Fruit fly (Drosophila melanogaster) whole organism, embryonic: Measurements from ENCODE around the gene Rad23.

Source experiments
- Atf3 ChIP-seq: fragments of 200-800 bp; sonication (Bioruptor generic); optimal IDR thresholded peaks from 3 replicates; lab custom pipeline; 2016; ENCODE audit warnings: missing biosample characterization, missing genetic modification characterization
- C15 ChIP-seq: fragments of 200-800 bp; sonication (Bioruptor generic); IDR thresholded peaks from 3 replicates; pipeline ENCODE4 v1.3.6; 2022; ENCODE audit warnings: missing biosample characterization, missing genetic modification characterization
- CG10147 ChIP-seq: fragments of 200-800 bp; sonication (Bioruptor generic); optimal IDR thresholded peaks from 2 replicates; lab custom pipeline; 2019; ENCODE audit warnings: missing biosample characterization, mild to moderate bottlenecking, missing genetic modification characterization, moderate library complexity
- CG10274 ChIP-seq: fragments of 200-800 bp; sonication (Bioruptor generic); optimal IDR thresholded peaks from 3 replicates; lab custom pipeline; 2017; ENCODE audit warnings: missing biosample characterization, mild to moderate bottlenecking, missing genetic modification characterization
- CG12391 ChIP-seq: fragments of 200-800 bp; sonication (Bioruptor generic); optimal IDR thresholded peaks from 3 replicates; lab custom pipeline; 2018; ENCODE audit warnings: missing biosample characterization, mild to moderate bottlenecking, missing genetic modification characterization, moderate library complexity
- CG14860 ChIP-seq: fragments of 200-800 bp; sonication (Bioruptor generic); IDR thresholded peaks from 3 replicates; pipeline ENCODE4 v1.3.6; 2022; ENCODE audit warnings: missing biosample characterization, missing genetic modification characterization; ENCODE audit not compliant: partially characterized antibody
- CG15073 ChIP-seq: fragments of 200-800 bp; sonication (Bioruptor generic); optimal IDR thresholded peaks from 2 replicates; lab custom pipeline; 2016; ENCODE audit warnings: missing biosample characterization, missing genetic modification characterization
- CG1603 ChIP-seq: fragments of 200-800 bp; sonication (Bioruptor generic); optimal IDR thresholded peaks from 2 replicates; lab custom pipeline; 2019; ENCODE audit warnings: missing biosample characterization, mild to moderate bottlenecking, missing genetic modification characterization, moderate library complexity
- CG16813 ChIP-seq: fragments of 200-800 bp; sonication (Bioruptor generic); IDR thresholded peaks from 3 replicates; pipeline ENCODE4 v1.3.6; 2022; ENCODE audit warnings: missing biosample characterization, missing genetic modification characterization; ENCODE audit not compliant: partially characterized antibody
- CG18011 ChIP-seq: fragments of 200-800 bp; sonication (Bioruptor generic); optimal IDR thresholded peaks from 2 replicates; lab custom pipeline; 2017; ENCODE audit warnings: missing biosample characterization, missing genetic modification characterization, mild to moderate bottlenecking, moderate library complexity, missing genotype
- CG18476 ChIP-seq: fragments of 200-800 bp; sonication (Bioruptor generic); optimal IDR thresholded peaks from 2 replicates; lab custom pipeline; 2016; ENCODE audit warnings: missing biosample characterization, mild to moderate bottlenecking, missing genetic modification characterization
- CG2199 ChIP-seq: fragments of 200-800 bp; sonication (Bioruptor generic); IDR thresholded peaks from 3 replicates; pipeline ENCODE4 v1.3.6; 2022; ENCODE audit warnings: missing biosample characterization, missing genetic modification characterization
- CG31388 ChIP-seq: fragments of 200-800 bp; sonication (Bioruptor generic); optimal IDR thresholded peaks from 2 replicates; lab custom pipeline; 2016; ENCODE audit warnings: missing biosample characterization, missing genetic modification characterization
- CG3995 ChIP-seq: fragments of 200-800 bp; sonication (Bioruptor generic); optimal IDR thresholded peaks from 3 replicates; lab custom pipeline; 2016; ENCODE audit warnings: missing biosample characterization, missing genetic modification characterization
- CG7357 ChIP-seq: fragments of 200-800 bp; sonication (Bioruptor generic); IDR thresholded peaks from 3 replicates; pipeline ENCODE4 v1.3.6; 2022; ENCODE audit warnings: missing biosample characterization, missing genetic modification characterization
- CG7987 ChIP-seq: fragments of 200-800 bp; sonication (Bioruptor generic); optimal IDR thresholded peaks from 2 replicates; lab custom pipeline; 2018; ENCODE audit warnings: missing biosample characterization, mild to moderate bottlenecking, missing genetic modification characterization, moderate library complexity
- CG8089 ChIP-seq: fragments of 200-800 bp; sonication (Bioruptor generic); optimal IDR thresholded peaks from 3 replicates; lab custom pipeline; 2016; ENCODE audit warnings: missing biosample characterization, missing genetic modification characterization
- CG9437 ChIP-seq: fragments of 200-800 bp; sonication (Bioruptor generic); optimal IDR thresholded peaks from 2 replicates; lab custom pipeline; 2018; ENCODE audit warnings: missing biosample characterization, mild to moderate bottlenecking, missing genetic modification characterization
- CG9932 ChIP-seq: fragments of 200-800 bp; sonication (Bioruptor generic); IDR thresholded peaks from 2 replicates; pipeline ENCODE4 v1.3.6; 2022; ENCODE audit warnings: missing biosample characterization, missing genetic modification characterization
- Chrac-16 ChIP-seq: fragments of 200-800 bp; sonication (Bioruptor generic); optimal IDR thresholded peaks from 3 replicates; lab custom pipeline; 2016; ENCODE audit warnings: missing biosample characterization, missing genetic modification characterization
- D19A ChIP-seq: fragments of 200-800 bp; optimal IDR thresholded peaks from 3 replicates; lab custom pipeline; 2019; ENCODE audit warnings: missing biosample characterization, mild to moderate bottlenecking, missing genetic modification characterization, moderate library complexity
- HLH3B ChIP-seq: fragments of 200-800 bp; sonication (Bioruptor generic); IDR thresholded peaks from 2 replicates; pipeline ENCODE4 v1.3.6; 2022; ENCODE audit warnings: missing biosample characterization, missing genetic modification characterization
- Lpt ChIP-seq: fragments of >200 bp; optimal IDR thresholded peaks from 2 replicates; lab custom pipeline; 2018; ENCODE audit warnings: missing biosample characterization, missing genetic modification characterization
- MTF-1 ChIP-seq: fragments of 200-800 bp; sonication (Bioruptor generic); optimal IDR thresholded peaks from 2 replicates; lab custom pipeline; 2018; ENCODE audit warnings: missing biosample characterization, mild to moderate bottlenecking, missing genetic modification characterization, borderline replicate concordance
- Max ChIP-seq: fragments of 200-800 bp; sonication (Bioruptor generic); optimal IDR thresholded peaks from 2 replicates; lab custom pipeline; 2016; ENCODE audit warnings: missing biosample characterization, mild to moderate bottlenecking, missing genetic modification characterization
- Mrtf ChIP-seq: fragments of 200-800 bp; sonication (Bioruptor generic); IDR thresholded peaks from 3 replicates; pipeline ENCODE4 v1.3.6; 2022; ENCODE audit warnings: missing biosample characterization, missing genetic modification characterization
- Myb ChIP-seq: fragments of 200-800 bp; sonication (Bioruptor generic); optimal IDR thresholded peaks from 2 replicates; lab custom pipeline; 2016; ENCODE audit warnings: missing biosample characterization, missing genetic modification characterization
- Neu2 ChIP-seq: fragments of 200-800 bp; sonication (Bioruptor generic); optimal IDR thresholded peaks from 3 replicates; lab custom pipeline; 2016; ENCODE audit warnings: missing biosample characterization, missing genetic modification characterization, borderline replicate concordance
- Opbp ChIP-seq: fragments of 200-800 bp; sonication (Bioruptor generic); IDR thresholded peaks from 3 replicates; pipeline ENCODE4 v1.3.6; 2022; ENCODE audit warnings: missing biosample characterization, missing genetic modification characterization; ENCODE audit not compliant: partially characterized antibody
- Ssrp ChIP-seq: fragments of 200-800 bp; sonication (Bioruptor generic); optimal IDR thresholded peaks from 2 replicates; lab custom pipeline; 2018; ENCODE audit warnings: missing biosample characterization, mild to moderate bottlenecking, missing genetic modification characterization, moderate library complexity
- Vsx1 ChIP-seq: fragments of 200-800 bp; sonication (Bioruptor generic); optimal IDR thresholded peaks from 2 replicates; lab custom pipeline; 2017; ENCODE audit warnings: missing biosample characterization, mild to moderate bottlenecking, missing genetic modification characterization, missing genetic modification reagents
- Xbp1 ChIP-seq: fragments of 200-800 bp; sonication (Bioruptor generic); optimal IDR thresholded peaks from 3 replicates; lab custom pipeline; 2016; ENCODE audit warnings: missing biosample characterization, mild to moderate bottlenecking, missing genetic modification characterization
- abd-A ChIP-seq: fragments of 200-800 bp; sonication (Bioruptor generic); optimal IDR thresholded peaks from 3 replicates; lab custom pipeline; 2019; ENCODE audit warnings: missing biosample characterization, mild to moderate bottlenecking, missing genetic modification characterization, moderate library complexity
- chinmo ChIP-seq: fragments of 200-800 bp; sonication (Bioruptor generic); IDR thresholded peaks from 4 replicates; pipeline ENCODE4 v1.3.6; 2022; ENCODE audit warnings: missing biosample characterization, missing genetic modification characterization; ENCODE audit not compliant: partially characterized antibody
- crp ChIP-seq, 2 experiments: fragments of 200-800 bp; sonication (Bioruptor generic); optimal IDR thresholded peaks; 2 replicates in 1 of 2; 3 replicates in 1 of 2; lab custom pipeline; 2017; ENCODE audit warnings: missing biosample characterization in 2 of 2, missing genetic modification characterization in 2 of 2, mild to moderate bottlenecking in 1 of 2, moderate library complexity in 1 of 2
- dimm ChIP-seq: fragments of 200-800 bp; sonication (Bioruptor generic); IDR thresholded peaks from 2 replicates; pipeline ENCODE4 v1.3.6; 2022; ENCODE audit warnings: missing biosample characterization, missing genetic modification characterization
- en ChIP-seq: fragments of 200-800 bp; sonication (Bioruptor generic); optimal IDR thresholded peaks from 2 replicates; lab custom pipeline; 2016; ENCODE audit warnings: missing biosample characterization, missing genetic modification characterization
- fd96Cb ChIP-seq: fragments of 200-800 bp; sonication (Bioruptor generic); optimal IDR thresholded peaks from 2 replicates; lab custom pipeline; 2018; ENCODE audit warnings: missing biosample characterization, mild to moderate bottlenecking, missing genetic modification characterization, moderate library complexity
- h ChIP-seq: fragments of >200 bp; optimal IDR thresholded peaks from 2 replicates; lab custom pipeline; 2017
- hth ChIP-seq: fragments of >200 bp; optimal IDR thresholded peaks from 2 replicates; lab custom pipeline; 2017; ENCODE audit warnings: inconsistent platforms
- kni ChIP-seq: fragments of 200-800 bp; sonication (Bioruptor generic); optimal IDR thresholded peaks from 3 replicates; lab custom pipeline; 2017; ENCODE audit warnings: mild to moderate bottlenecking, missing biosample characterization, missing genetic modification reagents, missing genetic modification characterization
- maf-S ChIP-seq: fragments of 200-800 bp; sonication (Bioruptor generic); optimal IDR thresholded peaks from 2 replicates; lab custom pipeline; 2016; ENCODE audit warnings: missing biosample characterization, missing genetic modification characterization
- pros ChIP-seq: fragments of 200-800 bp; sonication (Bioruptor generic); optimal IDR thresholded peaks from 3 replicates; lab custom pipeline; 2019; ENCODE audit warnings: missing biosample characterization, mild to moderate bottlenecking, missing genetic modification characterization, moderate library complexity
- pum ChIP-seq: fragments of 200-800 bp; sonication (Bioruptor generic); optimal IDR thresholded peaks from 2 replicates; lab custom pipeline; 2016; ENCODE audit warnings: missing biosample characterization, missing genetic modification characterization
- ro ChIP-seq: fragments of 200-800 bp; sonication (Bioruptor generic); IDR thresholded peaks from 2 replicates; pipeline ENCODE4 v1.3.6; 2022; ENCODE audit warnings: missing biosample characterization, missing genetic modification characterization
- run ChIP-seq: fragments of 200-800 bp; sonication (Bioruptor generic); optimal IDR thresholded peaks from 3 replicates; lab custom pipeline; 2018; ENCODE audit warnings: missing biosample characterization, mild to moderate bottlenecking, missing genetic modification characterization
- so ChIP-seq: fragments of 200-800 bp; sonication (Bioruptor generic); IDR thresholded peaks from 3 replicates; pipeline ENCODE4 v1.3.6; 2022; ENCODE audit warnings: missing biosample characterization, missing genetic modification characterization
- tna ChIP-seq: fragments of 200-800 bp; sonication (Bioruptor generic); IDR thresholded peaks from 2 replicates; pipeline ENCODE4 v1.3.6; 2022; ENCODE audit warnings: missing biosample characterization, missing genetic modification characterization; ENCODE audit not compliant: partially characterized antibody
- trem ChIP-seq: fragments of 200-800 bp; optimal IDR thresholded peaks from 3 replicates; lab custom pipeline; 2019; ENCODE audit warnings: missing biosample characterization, mild to moderate bottlenecking, missing genetic modification characterization, moderate library complexity
- trh ChIP-seq: fragments of 200-800 bp; sonication (Bioruptor generic); optimal IDR thresholded peaks from 2 replicates; lab custom pipeline; 2016; ENCODE audit warnings: missing biosample characterization, missing genetic modification characterization
- unc-4 ChIP-seq: fragments of 200-800 bp; sonication (Bioruptor generic); IDR thresholded peaks from 2 replicates; pipeline ENCODE4 v1.3.6; 2022; ENCODE audit warnings: missing biosample characterization, missing genetic modification characterization; ENCODE audit not compliant: partially characterized antibody

Rad23 gene

DNA sequence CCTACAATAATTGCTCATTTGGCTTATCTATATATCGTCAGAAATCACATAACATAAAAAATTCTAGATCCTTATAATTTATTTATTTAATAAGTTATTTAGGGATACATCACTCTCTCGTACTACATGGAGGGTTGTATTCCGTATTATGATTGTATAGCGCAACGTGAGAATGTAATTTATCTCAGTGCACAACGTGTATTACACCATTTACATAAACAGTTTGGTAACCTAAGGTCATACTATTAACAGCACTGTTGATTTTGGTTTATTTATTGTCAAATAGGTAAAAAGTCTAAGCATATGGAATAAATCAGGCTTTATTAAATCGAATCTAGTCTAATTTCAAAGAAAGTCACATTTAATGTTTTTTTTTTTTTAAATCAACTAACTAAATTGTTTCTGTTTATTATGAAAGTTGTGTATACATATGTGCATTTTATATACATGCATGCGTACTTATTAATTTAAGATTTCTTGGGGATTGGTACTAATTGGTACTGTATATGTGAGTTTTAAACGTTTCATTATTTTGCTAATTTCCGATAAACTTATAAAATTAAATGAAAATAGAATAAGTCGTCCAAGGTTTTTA lies 6.9 kb downstream of the Rad23 start, which contains the start of gene Rnf11 (continued):
- peak; percentile 24 for TF ChIP-seq Xbp1 (GFP tag; lab: Kevin White, UChicago)
- no peak for TF ChIP-seq CG9437 (GFP tag; lab: Kevin White, UChicago)
- TF ChIP-seq CG18476 (GFP tag; lab: Kevin White, UChicago): no peak
- TF ChIP-seq Chrac-16 (GFP tag; lab: Kevin White, UChicago): no peak
- TF ChIP-seq ro (GFP tag; lab: Robert Waterston, UW): no peak
- no peak for TF ChIP-seq Opbp (GFP tag; lab: Robert Waterston, UW)
- no peak for TF ChIP-seq so
- TF ChIP-seq CG14860 (GFP tag; lab: Robert Waterston, UW): no peak
- no peak for TF ChIP-seq kni (GFP tag; lab: Kevin White, UChicago)
- no peak for TF ChIP-seq CG12391 (tag; lab: Kevin White, UChicago)
- TF ChIP-seq D19A (tag; lab: Kevin White, UChicago): peak; percentile 6
- TF ChIP-seq CG8089 (GFP tag; lab: Kevin White, UChicago): peak; percentile 40
- no peak for TF ChIP-seq Lpt (GFP tag; lab: Kevin White, UChicago)
- TF ChIP-seq abd-A (tag; lab: Kevin White, UChicago): no peak
- TF ChIP-seq Neu2 (GFP tag; lab: Kevin White, UChicago): no peak
- TF ChIP-seq CG9932 (GFP tag; lab: Robert Waterston, UW): no peak
- TF ChIP-seq Mrtf (GFP tag; lab: Robert Waterston, UW): no peak
- no peak for TF ChIP-seq unc-4 (GFP tag; lab: Robert Waterston, UW)
- TF ChIP-seq CG7987 (GFP tag; lab: Kevin White, UChicago): no peak
- no peak for TF ChIP-seq en (GFP tag; lab: Kevin White, UChicago)
- TF ChIP-seq trem (tag; lab: Kevin White, UChicago): no peak
- TF ChIP-seq CG3995 (GFP tag; lab: Kevin White, UChicago): peak; percentile 45
- no peak for TF ChIP-seq Atf3 (GFP tag; lab: Kevin White, UChicago)
- TF ChIP-seq CG10274 (GFP tag; lab: Kevin White, UChicago): no peak
- no peak for TF ChIP-seq h
- no peak for TF ChIP-seq crp (GFP tag; optimal IDR thresholded peaks at IDR 0.05; lab: Kevin White, UChicago)
- no peak for TF ChIP-seq pros (GFP tag; lab: Kevin White, UChicago)
- TF ChIP-seq MTF-1 (GFP tag; lab: Kevin White, UChicago): no peak
- TF ChIP-seq CG31388: no peak
- TF ChIP-seq Vsx1: no peak
- peak; percentile 99 for TF ChIP-seq CG7357 (GFP tag; lab: Robert Waterston, UW)
- TF ChIP-seq fd96Cb: no peak
- no peak for TF ChIP-seq Max (GFP tag; lab: Kevin White, UChicago)
- TF ChIP-seq CG1603 (tag; lab: Kevin White, UChicago): peak; percentile 97
- no peak for TF ChIP-seq CG18011
- TF ChIP-seq HLH3B (GFP tag; lab: Robert Waterston, UW): no peak
- no peak for TF ChIP-seq pum (GFP tag; lab: Kevin White, UChicago)
- TF ChIP-seq Myb (GFP tag; lab: Kevin White, UChicago): no peak
- TF ChIP-seq chinmo (GFP tag; lab: Robert Waterston, UW): no peak
- TF ChIP-seq Ssrp (tag; lab: Kevin White, UChicago): peak; percentile 15
- no peak for TF ChIP-seq CG15073 (GFP tag; lab: Kevin White, UChicago)
- no peak for TF ChIP-seq maf-S
- TF ChIP-seq CG10147 (GFP tag; lab: Kevin White, UChicago): no peak
- no peak for TF ChIP-seq dimm (GFP tag; lab: Robert Waterston, UW)
- TF ChIP-seq C15 (GFP tag; lab: Robert Waterston, UW): no peak
- no peak for TF ChIP-seq tna (GFP tag; lab: Robert Waterston, UW)
- no peak for TF ChIP-seq trh
- TF ChIP-seq run (tag; lab: Kevin White, UChicago): no peak
- TF ChIP-seq hth: no peak
- no peak for TF ChIP-seq CG16813 (GFP tag; lab: Robert Waterston, UW)
- peak; percentile 51; the same call in 1 of the 3 replicates for TF ChIP-seq CG2199 (GFP tag; lab: Robert Waterston, UW)
